Worm (Caenorhabditis elegans) whole organism, mixed stage, embryonic: Measurements from ENCODE around the gene F32D8.12.

ENCODE experiments used
- cnd-1 ChIP-seq: fragments of 200-800 bp; sonication (Bioruptor generic); optimal IDR thresholded peaks from 2 replicates; lab custom pipeline; 2018; ENCODE audit warnings: mild to moderate bottlenecking, missing genetic modification characterization, missing compliant biosample characterization
- nhr-28 ChIP-seq: fragments of 150-350 bp; optimal IDR thresholded peaks from 2 replicates; lab custom pipeline; 2014; ENCODE audit warnings: missing biosample characterization, missing genetic modification characterization
- nhr-76 ChIP-seq: sonication (generic microtip); optimal IDR thresholded peaks from 2 replicates; lab custom pipeline; 2017; ENCODE audit warnings: missing biosample characterization, missing genetic modification characterization
- sptf-1 ChIP-seq: sonication (generic microtip); optimal IDR thresholded peaks from 2 replicates; lab custom pipeline; 2017; ENCODE audit warnings: mild to moderate bottlenecking, missing genetic modification characterization, moderate library complexity, missing compliant biosample characterization

DNA sequence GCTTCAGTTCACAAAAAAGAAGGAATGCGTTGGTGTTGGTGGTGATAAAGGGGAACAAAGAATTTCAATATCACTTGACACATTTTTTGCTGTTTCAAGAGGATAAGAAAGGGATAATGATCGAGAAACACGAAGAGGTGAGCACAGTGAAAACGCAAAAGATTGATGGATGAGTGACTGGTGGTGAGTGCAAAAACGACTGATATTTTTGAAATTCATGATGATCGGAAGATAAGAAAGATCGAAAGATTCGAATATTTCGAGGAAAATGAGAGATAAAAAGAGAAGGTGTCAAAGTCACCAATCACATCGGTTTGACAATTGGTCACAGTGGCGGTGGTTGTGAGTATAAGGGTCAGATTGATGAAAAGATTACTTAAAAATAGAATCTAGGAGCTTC lies 25.1 kb upstream of the F32D8.12 start:
- no peak for TF ChIP-seq nhr-28
- TF ChIP-seq cnd-1 (tag; lab: Kevin White, UChicago): no peak
- TF ChIP-seq sptf-1 (tag; lab: Kevin White, UChicago): no peak
- no peak for TF ChIP-seq nhr-76 (tag; lab: Kevin White, UChicago)
